Fruit fly (Drosophila melanogaster): ENCODE results near the gene CG42587.

Gene CG42587

DNA sequence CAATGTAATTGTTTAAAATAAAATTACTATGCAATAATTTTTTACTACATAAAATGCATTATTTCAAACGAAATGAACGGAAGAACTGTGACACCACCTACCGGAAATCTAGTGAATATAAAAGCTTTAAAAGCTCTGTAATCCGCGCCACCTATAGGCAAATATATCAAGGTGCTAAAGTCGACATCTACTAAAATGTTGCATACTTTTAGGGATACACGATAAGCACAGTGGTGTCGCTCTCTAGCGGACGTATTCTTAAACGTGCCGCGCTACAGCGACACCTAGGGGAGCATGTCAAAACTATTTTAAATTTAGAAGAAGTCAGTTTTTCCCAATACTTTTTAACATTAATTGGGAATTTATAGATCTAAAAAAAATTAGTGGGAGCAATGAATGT is 38.8 kb downstream of the CG42587 start (continued):
- TF ChIP-seq CG10321 (GFP tag; IDR thresholded peaks at IDR 0.05): peak; percentile 25; the same call in 1 of the 2 replicates
- peak; percentile 57 for TF ChIP-seq CG14667 (GFP tag; IDR thresholded peaks at IDR 0.05)
- peak; percentile 39 for TF ChIP-seq slou (GFP tag; optimal IDR thresholded peaks at IDR 0.05)
- peak; percentile 84 for TF ChIP-seq Atf-2 (GFP tag; optimal IDR thresholded peaks at IDR 0.05)
- TF ChIP-seq Xbp1 (GFP tag; optimal IDR thresholded peaks at IDR 0.05): peak; percentile 92
- peak; percentile 54 for TF ChIP-seq pho (GFP tag; optimal IDR thresholded peaks at IDR 0.05)
- TF ChIP-seq Hr78 (GFP tag; optimal IDR thresholded peaks at IDR 0.05): no peak
- no peak; the same call in 1 of the 2 replicates for TF ChIP-seq Atf6 (GFP tag; IDR thresholded peaks at IDR 0.05)
- TF ChIP-seq dmrt99B (tag; optimal IDR thresholded peaks at IDR 0.05): peak; percentile 66
- peak; percentile 74 for TF ChIP-seq pb (GFP tag; optimal IDR thresholded peaks at IDR 0.05)
- peak; percentile 27 for TF ChIP-seq PHDP (tag; optimal IDR thresholded peaks at IDR 0.05)
- no peak; the same call in 1 of the 2 replicates for TF ChIP-seq amos (GFP tag; IDR thresholded peaks at IDR 0.05; ENCODE audit: partially characterized antibody)
- peak; percentile 86 for TF ChIP-seq zfh1 (GFP tag; IDR thresholded peaks at IDR 0.05)
- TF ChIP-seq CG12769 (tag; optimal IDR thresholded peaks at IDR 0.05): peak; percentile 22
- peak; percentile 62 for TF ChIP-seq Fer3 (tag; optimal IDR thresholded peaks at IDR 0.05)
- peak in 1 of 2 experiments; percentile 84 for TF ChIP-seq prd (optimal IDR thresholded peaks at IDR 0.05)
- TF ChIP-seq prd (GFP tag; IDR thresholded peaks at IDR 0.05): peak; percentile 84
- TF ChIP-seq CG6654 (GFP tag; optimal IDR thresholded peaks at IDR 0.05): peak; percentile 37
- peak; percentile 85 for TF ChIP-seq Camta (GFP tag; optimal IDR thresholded peaks at IDR 0.05)
- TF ChIP-seq CG17802 (tag; optimal IDR thresholded peaks at IDR 0.05): peak; percentile 45
- peak; percentile 50 for TF ChIP-seq CG10209 (GFP tag; optimal IDR thresholded peaks at IDR 0.05)
- peak; percentile 65 for TF ChIP-seq B-H2 (GFP tag; optimal IDR thresholded peaks at IDR 0.05)
- TF ChIP-seq CG8924 (tag; optimal IDR thresholded peaks at IDR 0.05): no peak
- TF ChIP-seq wdn (GFP tag; IDR thresholded peaks at IDR 0.05): peak; percentile 50; the same call in 1 of the 2 replicates
- TF ChIP-seq CrebB (tag; optimal IDR thresholded peaks at IDR 0.05): peak; percentile 11
- TF ChIP-seq CG10959 (GFP tag; IDR thresholded peaks at IDR 0.05): peak; percentile 81
- peak; percentile 51 for TF ChIP-seq CG15269 (tag; optimal IDR thresholded peaks at IDR 0.05)
- peak; percentile 66 for TF ChIP-seq CG14441 (GFP tag; IDR thresholded peaks at IDR 0.05)
- peak; percentile 68 for TF ChIP-seq Awh (GFP tag; IDR thresholded peaks at IDR 0.05)
- TF ChIP-seq CG7839 (tag; optimal IDR thresholded peaks at IDR 0.05): peak; percentile 79
- no peak for TF ChIP-seq crol (GFP tag; IDR thresholded peaks at IDR 0.05)
- peak; percentile 67 for TF ChIP-seq Max (GFP tag; optimal IDR thresholded peaks at IDR 0.05)
- TF ChIP-seq abd-A (tag; optimal IDR thresholded peaks at IDR 0.05): no peak
- no peak for TF ChIP-seq pan (optimal IDR thresholded peaks at IDR 0.05)
- peak in 1 of 2 experiments; percentile 77 for TF ChIP-seq pan (GFP tag; optimal IDR thresholded peaks at IDR 0.05 in 1 of 2, IDR thresholded peaks at IDR 0.05 in 1 of 2)
- peak; percentile 51 for TF ChIP-seq Six4 (GFP tag; optimal IDR thresholded peaks at IDR 0.05)
- no peak for TF ChIP-seq CG8388 (GFP tag; optimal IDR thresholded peaks at IDR 0.05)
- TF ChIP-seq Lpt (GFP tag; optimal IDR thresholded peaks at IDR 0.05): no peak
- TF ChIP-seq gt (GFP tag; IDR thresholded peaks at IDR 0.05): peak; percentile 25; the same call in 1 of the 2 replicates
- TF ChIP-seq CG7928 (GFP tag; optimal IDR thresholded peaks at IDR 0.05): no peak
- peak; percentile 71 for TF ChIP-seq CG18262 (tag; optimal IDR thresholded peaks at IDR 0.05)
- TF ChIP-seq Bteb2 (GFP tag; optimal IDR thresholded peaks at IDR 0.05): peak; percentile 58
- peak; percentile 68 for TF ChIP-seq emc (GFP tag; optimal IDR thresholded peaks at IDR 0.05)
- TF ChIP-seq lmd (GFP tag; IDR thresholded peaks at IDR 0.05): peak; percentile 77
- peak; percentile 42 for TF ChIP-seq Abd-B (GFP tag; optimal IDR thresholded peaks at IDR 0.05)
- no peak for TF ChIP-seq cwo (GFP tag; optimal IDR thresholded peaks at IDR 0.05)
- TF ChIP-seq CG6765 (GFP tag; optimal IDR thresholded peaks at IDR 0.05): no peak
- peak; percentile 32 for TF ChIP-seq Mes4 (GFP tag; optimal IDR thresholded peaks at IDR 0.05)
- TF ChIP-seq CG15601 (tag; optimal IDR thresholded peaks at IDR 0.05): peak; percentile 62
- no peak for TF ChIP-seq CG17568 (GFP tag; optimal IDR thresholded peaks at IDR 0.05)
- TF ChIP-seq Mad (GFP tag; optimal IDR thresholded peaks at IDR 0.05): peak; percentile 47

All from whole organism, embryonic.